Worm (Caenorhabditis elegans): ENCODE results near the gene lon-2.

- TF ChIP-seq him-1 (tag; optimal IDR thresholded peaks at IDR 0.05), result no peak
- TF ChIP-seq W03F9.2 (tag; optimal IDR thresholded peaks at IDR 0.05), result no peak
Measured at ce11 chrX:4761540-4761939, 12.7 kb upstream of the lon-2 start, which contains the start of gene mls-2.

Measured in whole organism, L4/young adult.